Worm (Caenorhabditis elegans) whole organism, L4 larva: ENCODE results near the gene nhr-58.

Source experiments
- F49E8.2 ChIP-seq: sonication (generic microtip); optimal IDR thresholded peaks from 2 replicates; lab custom pipeline; 2016; ENCODE audit warnings: missing compliant biosample characterization, mild to moderate bottlenecking, missing genetic modification characterization, borderline replicate concordance
- T26A8.4 ChIP-seq: fragments of 200-800 bp; sonication (Bioruptor generic); IDR thresholded peaks from 2 replicates; pipeline ENCODE4 v1.3.6; 2022; ENCODE audit warnings: missing genetic modification characterization, missing compliant biosample characterization
- zfp-3 ChIP-seq: fragments of 200-800 bp; sonication (Bioruptor generic); conservative IDR thresholded peaks from 2 replicates; pipeline ENCODE4 v1.3.6; 2022; ENCODE audit warnings: missing genetic modification reagents, missing genetic modification characterization, missing compliant biosample characterization

DNA sequence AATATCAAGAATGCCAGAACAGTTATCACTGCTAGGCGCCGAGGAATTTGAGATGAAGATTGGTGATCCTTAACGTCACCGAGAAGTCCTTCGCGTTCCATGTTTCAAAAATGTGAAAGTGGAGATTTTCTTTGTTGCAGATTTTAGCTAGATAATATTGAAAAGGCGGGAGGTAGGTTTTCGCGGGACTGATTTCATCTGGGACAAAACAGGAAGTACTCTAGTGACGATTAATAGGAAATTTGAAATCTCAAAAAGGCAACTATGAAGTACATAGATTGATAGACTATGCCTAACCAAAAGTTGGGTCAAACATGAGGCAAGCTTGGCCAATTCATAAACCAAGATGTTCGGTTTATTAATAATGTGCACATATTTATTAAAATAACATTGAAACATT, 21.0 kb downstream of the nhr-58 start, which contains the start of gene C14C6.8:
- TF ChIP-seq zfp-3 (GFP tag; lab: Robert Waterston, UW) (no peak), T26A8.4 (no peak), F49E8.2 (tag; lab: Kevin White, UChicago) (no peak)
